Fruit fly (Drosophila melanogaster): ENCODE results near the gene CG33772.

- TF ChIP-seq ss (GFP tag; optimal IDR thresholded peaks at IDR 0.05) (no peak), Blimp-1 (GFP tag; optimal IDR thresholded peaks at IDR 0.05) (no peak), Ets21C (GFP tag; optimal IDR thresholded peaks at IDR 0.05) (no peak), fd85E (GFP tag; optimal IDR thresholded peaks at IDR 0.05) (no peak), Hr4 (GFP tag; optimal IDR thresholded peaks at IDR 0.05) (no peak), CG6163 (GFP tag; IDR thresholded peaks at IDR 0.05) (no peak), Lpt (GFP tag; optimal IDR thresholded peaks at IDR 0.05) (no peak)
Measured at dm6 chr3L:22669275-22670006, 17.1 kb upstream of the CG33772 start, which contains the start of gene Jhbp6.

Measured in whole organism, prepupa.